Worm (Caenorhabditis elegans): ENCODE results near the gene T02G5.7.

Gene T02G5.7

DNA sequence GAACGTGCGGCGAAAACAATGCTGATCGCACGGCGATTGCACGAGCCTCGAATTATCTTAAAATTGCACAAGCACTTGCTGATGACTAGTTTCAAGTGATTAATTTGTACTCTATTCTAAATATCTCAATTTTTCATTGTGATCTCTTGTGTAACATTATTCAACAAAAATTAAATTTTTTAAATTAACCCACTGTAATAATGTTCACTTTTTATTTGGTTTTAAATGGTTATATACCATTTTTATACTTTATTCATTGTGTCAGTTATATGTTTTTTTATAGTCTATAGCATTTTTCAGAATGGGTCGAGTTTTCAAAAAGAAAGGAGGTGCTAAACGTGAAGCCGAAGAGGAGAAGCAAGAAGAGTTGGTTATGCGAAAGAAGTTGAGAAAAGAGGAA lies 21.8 kb upstream of the T02G5.7 start, which contains the start of gene ZK1127.4:
Gene ZK1127.4, plus strand, starts transcription at position 301 of the 400 bp plus-strand sequence.
- TF ChIP-seq ztf-11 (tag; optimal IDR thresholded peaks at IDR 0.05) = no peak
- no peak for TF ChIP-seq swsn-7 (tag; optimal IDR thresholded peaks at IDR 0.05)
- TF ChIP-seq lin-13 (GFP tag; optimal IDR thresholded peaks at IDR 0.05) = no peak
- no peak for TF ChIP-seq skn-1 (tag; optimal IDR thresholded peaks at IDR 0.05)
- TF ChIP-seq nhr-12 (tag; optimal IDR thresholded peaks at IDR 0.05) = no peak
- TF ChIP-seq lin-39 (tag; optimal IDR thresholded peaks at IDR 0.05) = no peak
- TF ChIP-seq nhr-71 (tag; optimal IDR thresholded peaks at IDR 0.05) = no peak
- no peak for TF ChIP-seq pax-3 (tag; optimal IDR thresholded peaks at IDR 0.05)
- no peak for TF ChIP-seq pag-3 (tag; optimal IDR thresholded peaks at IDR 0.05; ENCODE audit: borderline replicate concordance, insufficient read depth)
- no peak for TF ChIP-seq nhr-90 (tag; optimal IDR thresholded peaks at IDR 0.05; ENCODE audit: poor library complexity)
- TF ChIP-seq unc-30 (tag; optimal IDR thresholded peaks at IDR 0.05) = no peak

DNA sequence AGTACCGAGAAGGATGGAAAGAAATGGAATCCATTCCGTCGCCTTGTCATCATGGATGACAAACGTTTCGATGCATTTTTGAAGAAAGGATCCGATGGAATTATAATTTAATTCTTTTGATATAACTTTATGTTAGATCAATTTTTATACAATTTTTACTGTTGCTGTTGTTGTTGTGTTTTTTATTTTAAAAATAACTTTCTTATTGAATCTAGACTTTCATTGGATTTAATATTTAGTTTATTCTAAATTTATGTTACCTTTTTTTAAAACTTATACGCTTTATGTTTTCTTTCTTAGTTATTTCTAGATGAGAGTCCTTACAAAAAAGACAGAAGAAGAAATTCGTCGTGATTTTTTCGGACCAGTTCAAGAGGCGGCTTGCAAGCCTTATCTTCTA lies 20.4 kb upstream of the T02G5.7 start, which contains the start of gene ZK1127.3:
Gene ZK1127.3, plus strand, starts transcription at position 301 of the 400 bp plus-strand sequence.
- TF ChIP-seq alr-1 (tag; optimal IDR thresholded peaks at IDR 0.05; ENCODE audit: borderline replicate concordance) (no peak), ceh-8 (GFP tag; optimal IDR thresholded peaks at IDR 0.05) (no peak), irx-1 (tag; optimal IDR thresholded peaks at IDR 0.05) (no peak), ztf-11 (tag; optimal IDR thresholded peaks at IDR 0.05) (no peak), unc-98 (GFP tag; IDR thresholded peaks at IDR 0.05) (no peak), lin-13 (GFP tag; optimal IDR thresholded peaks at IDR 0.05) (no peak), blmp-1 (tag; optimal IDR thresholded peaks at IDR 0.05) (no peak), ceh-90 (tag; optimal IDR thresholded peaks at IDR 0.05) (no peak), unc-30 (tag; optimal IDR thresholded peaks at IDR 0.05) (no peak), hlh-17 (GFP tag; optimal IDR thresholded peaks at IDR 0.05; ENCODE audit: borderline replicate concordance) (no peak), nhr-90 (tag; optimal IDR thresholded peaks at IDR 0.05; ENCODE audit: poor library complexity) (no peak), lsy-2 (tag; optimal IDR thresholded peaks at IDR 0.05) (no peak), pax-3 (tag; optimal IDR thresholded peaks at IDR 0.05) (no peak), dpl-1 (GFP tag; optimal IDR thresholded peaks at IDR 0.05) (no peak), skn-1 (tag; optimal IDR thresholded peaks at IDR 0.05) (no peak), efl-1 (optimal IDR thresholded peaks at IDR 0.05) (no peak), efl-1 (GFP tag; optimal IDR thresholded peaks at IDR 0.05 in 1 of 2) (no peak), nhr-76 (tag; optimal IDR thresholded peaks at IDR 0.05) (no peak), ces-1 (GFP tag; optimal IDR thresholded peaks at IDR 0.05) (no peak)

- no peak for TF ChIP-seq rnt-1 (tag; optimal IDR thresholded peaks at IDR 0.05)
- no peak for TF ChIP-seq sox-4 (tag; optimal IDR thresholded peaks at IDR 0.05)
- TF ChIP-seq ces-1 (GFP tag; optimal IDR thresholded peaks at IDR 0.05) = no peak
- no peak for TF ChIP-seq nhr-19 (GFP tag; conservative IDR thresholded peaks at IDR 0.05)
- TF ChIP-seq lin-39 (tag; optimal IDR thresholded peaks at IDR 0.05) = no peak
- TF ChIP-seq nhr-84 (tag; optimal IDR thresholded peaks at IDR 0.05) = no peak
Measured at ce11 chrII:7056328-7056727, 19.1 kb upstream of the T02G5.7 start.

DNA sequence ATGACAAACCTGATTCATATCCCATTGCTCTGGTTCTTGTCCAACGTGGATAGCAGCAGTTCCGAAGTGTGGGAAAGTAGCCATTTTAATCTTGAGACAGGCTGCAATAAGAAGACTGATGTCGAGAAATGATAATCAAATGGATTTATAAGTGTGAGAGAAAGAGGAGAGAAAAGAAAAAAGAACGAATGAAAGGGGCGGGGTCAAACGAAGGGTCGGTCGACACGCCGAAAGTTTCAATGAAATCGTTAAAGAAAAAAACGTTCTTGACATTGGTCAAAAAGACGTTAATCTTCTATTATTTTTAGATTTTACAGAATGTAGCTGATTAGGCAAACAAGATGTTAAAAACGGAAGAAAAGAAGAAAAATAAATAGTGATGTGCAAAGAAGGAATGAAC lies 17.6 kb upstream of the T02G5.7 start, which contains the start of gene cth-2:
Gene cth-2, minus strand, starts transcription at position 101 of the 400 bp plus-strand sequence.
- no peak for TF ChIP-seq fkh-8 (tag; optimal IDR thresholded peaks at IDR 0.05)
- TF ChIP-seq mep-1 (tag; optimal IDR thresholded peaks at IDR 0.05) = peak; percentile 12
- TF ChIP-seq nhr-19 (GFP tag; conservative IDR thresholded peaks at IDR 0.05) = no peak
- TF ChIP-seq nhr-28 (tag; optimal IDR thresholded peaks at IDR 0.05) = no peak
- no peak for TF ChIP-seq grh-1 (GFP tag; IDR thresholded peaks at IDR 0.05)
- no peak for TF ChIP-seq elt-3 (tag; optimal IDR thresholded peaks at IDR 0.05)
- TF ChIP-seq blmp-1 (tag; optimal IDR thresholded peaks at IDR 0.05) = peak; percentile 64
- peak; percentile 32 for TF ChIP-seq lin-14 (GFP tag; optimal IDR thresholded peaks at IDR 0.05)

Data from whole organism, L1 larva.